Worm (Caenorhabditis elegans) whole organism, late embryonic: ENCODE data around the gene W06H8.6.

ENCODE experiments used
- ahr-1 ChIP-seq: sonication (generic microtip); optimal IDR thresholded peaks from 2 replicates; lab custom pipeline; 2016; ENCODE audit warnings: missing genetic modification characterization, missing compliant biosample characterization
- ceh-14 ChIP-seq: sonication (generic microtip); optimal IDR thresholded peaks from 2 replicates; lab custom pipeline; 2016; ENCODE audit warnings: missing genotype, missing genetic modification characterization, missing compliant biosample characterization
- ceh-30 ChIP-seq: fragments of 150-350 bp; optimal IDR thresholded peaks from 2 replicates; lab custom pipeline; 2014; ENCODE audit warnings: missing biosample characterization, missing genetic modification characterization
- che-1 ChIP-seq: sonication (generic microtip); optimal IDR thresholded peaks from 2 replicates; lab custom pipeline; 2016; ENCODE audit warnings: mild to moderate bottlenecking, missing genetic modification characterization, missing compliant biosample characterization
- elt-4 ChIP-seq: sonication (generic microtip); optimal IDR thresholded peaks from 2 replicates; lab custom pipeline; 2016; ENCODE audit warnings: missing genetic modification characterization, missing compliant biosample characterization
- fkh-10 ChIP-seq: fragments of 150-350 bp; optimal IDR thresholded peaks from 2 replicates; lab custom pipeline; 2014; ENCODE audit warnings: missing biosample characterization, missing genetic modification reagents, missing genetic modification characterization
- nhr-11 ChIP-seq: fragments of 150-350 bp; optimal IDR thresholded peaks from 2 replicates; lab custom pipeline; 2014; ENCODE audit warnings: missing biosample characterization, missing genetic modification characterization
- sdc-2 ChIP-seq: sonication (generic microtip); optimal IDR thresholded peaks from 2 replicates; lab custom pipeline; 2016; ENCODE audit warnings: missing genotype, missing genetic modification characterization, missing compliant biosample characterization
- ttx-3 ChIP-seq: sonication (generic microtip); optimal IDR thresholded peaks from 2 replicates; lab custom pipeline; 2016; ENCODE audit warnings: missing genetic modification reagents, missing genetic modification characterization, missing compliant biosample characterization

DNA sequence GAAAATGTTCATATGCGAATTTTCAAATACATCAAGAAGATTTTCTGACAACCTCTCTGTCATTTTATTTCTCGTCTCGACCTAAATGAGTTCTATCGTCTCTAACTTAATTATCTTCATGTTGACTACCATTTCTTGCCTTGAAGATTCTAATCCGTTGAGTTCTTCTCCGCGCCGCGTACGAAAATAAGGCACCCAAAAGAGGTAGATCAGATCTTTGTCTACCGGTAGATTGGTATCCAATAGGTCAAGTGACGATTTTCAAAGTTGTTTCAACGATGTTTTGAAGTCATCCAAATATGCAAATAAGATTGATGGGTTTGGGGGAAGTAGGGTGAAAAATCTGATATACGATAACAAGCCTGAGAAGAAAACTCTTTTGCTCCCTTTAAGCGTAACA, 27.1 kb upstream of the W06H8.6 start:
- TF ChIP-seq ceh-14 (no peak), che-1 (tag; lab: Kevin White, UChicago) (no peak), ceh-30 (tag; lab: Kevin White, UChicago) (no peak), ttx-3 (tag; lab: Kevin White, UChicago) (no peak), sdc-2 (tag; lab: Kevin White, UChicago) (no peak), nhr-11 (tag; lab: Kevin White, UChicago) (no peak), elt-4 (tag; lab: Kevin White, UChicago) (no peak), ahr-1 (tag; lab: Kevin White, UChicago) (no peak), fkh-10 (GFP tag; lab: Kevin White, UChicago) (no peak)
